Worm (Caenorhabditis elegans): ENCODE results near the gene str-111.

The str-111 gene

DNA sequence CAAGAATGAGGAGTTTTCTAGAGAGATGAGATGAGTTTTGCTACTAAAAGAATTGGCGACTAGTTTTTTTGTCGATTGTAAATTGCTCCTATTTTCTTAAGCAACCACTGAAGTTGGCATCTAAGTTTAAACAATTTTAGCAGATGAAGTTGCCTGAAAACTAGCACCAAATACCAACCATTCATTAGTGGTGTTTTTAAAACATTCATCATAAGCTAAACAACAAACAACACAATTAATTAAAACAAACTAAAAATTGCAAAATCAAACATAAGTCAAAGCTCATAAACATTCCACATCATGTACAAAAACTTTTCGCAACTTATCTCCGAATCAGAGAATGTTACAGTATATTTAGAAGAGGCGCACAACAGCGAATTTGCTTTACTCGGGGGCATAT is 13.2 kb upstream of the str-111 start, which contains the start of gene srz-13:
Gene srz-13 (plus strand): TSS at position 301 of the 400 bp plus-strand sequence.
- no peak for TF ChIP-seq unc-62 (GFP tag; optimal IDR thresholded peaks at IDR 0.05)

DNA sequence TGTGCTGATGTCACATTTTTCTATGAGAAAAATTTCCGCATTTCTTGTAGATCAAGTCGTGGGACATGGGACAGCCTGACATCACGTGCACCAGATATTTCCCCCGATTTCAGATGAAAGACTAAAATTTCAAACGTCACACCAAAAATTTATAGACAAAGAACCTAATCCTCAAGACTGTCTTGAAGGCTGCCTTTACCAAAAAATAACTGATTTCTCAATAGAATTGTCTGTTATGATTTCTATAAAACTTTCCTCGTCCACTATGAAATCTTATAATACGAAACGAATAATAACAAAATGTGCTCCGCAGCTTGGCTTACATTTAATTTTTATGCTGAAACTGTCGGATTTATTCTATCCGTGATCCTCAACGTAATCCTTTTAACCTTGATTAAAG is 11.4 kb upstream of the str-111 start, which contains the start of gene str-106:
Gene str-106 (plus strand): TSS at position 301 of the 400 bp plus-strand sequence.
- no peak for TF ChIP-seq unc-62 (GFP tag; optimal IDR thresholded peaks at IDR 0.05)

DNA sequence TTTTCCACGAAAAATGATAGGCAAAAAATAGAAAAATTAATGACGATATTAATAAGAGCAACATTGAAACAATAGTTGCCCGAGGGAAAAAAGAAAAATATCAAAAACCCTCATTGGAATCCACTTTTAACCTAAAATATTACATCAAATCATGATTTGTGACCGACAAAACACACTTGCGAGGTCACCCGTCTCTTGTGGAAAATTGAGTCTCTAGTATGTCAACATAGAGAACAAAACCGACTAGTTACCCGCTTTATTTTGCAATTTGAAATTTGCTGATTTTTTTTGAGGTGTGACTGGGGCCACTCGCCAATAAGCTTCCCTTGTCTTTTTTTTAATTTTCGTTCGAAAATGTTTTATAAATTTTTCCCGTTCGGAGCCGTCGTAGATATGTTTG is 6.8 kb upstream of the str-111 start, which contains the start of gene cyp-33D1:
Gene cyp-33D1 (minus strand): TSS at position 101 of the 400 bp plus-strand sequence.
- TF ChIP-seq unc-62 (GFP tag; optimal IDR thresholded peaks at IDR 0.05), result no peak

DNA sequence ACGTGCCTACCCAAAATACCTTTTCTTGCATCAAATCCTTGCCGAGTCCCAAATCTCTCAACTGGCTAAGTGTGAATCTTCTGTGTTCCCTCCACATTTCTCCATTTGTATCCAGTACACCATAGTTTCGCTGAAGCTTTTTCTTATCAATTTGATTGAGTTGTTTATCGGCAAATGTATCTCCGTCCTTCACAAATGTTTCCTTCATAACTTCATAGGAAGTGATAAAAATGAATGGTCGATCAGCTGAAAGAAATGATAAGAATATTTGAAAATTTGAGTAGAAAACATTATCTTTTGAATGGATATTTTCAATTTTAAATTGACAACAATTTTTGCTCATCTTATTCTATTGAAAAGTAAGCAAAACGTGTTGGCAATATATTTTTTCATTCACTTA is 6.3 kb upstream of the str-111 start:
- TF ChIP-seq unc-62 (GFP tag; optimal IDR thresholded peaks at IDR 0.05), result no peak

DNA sequence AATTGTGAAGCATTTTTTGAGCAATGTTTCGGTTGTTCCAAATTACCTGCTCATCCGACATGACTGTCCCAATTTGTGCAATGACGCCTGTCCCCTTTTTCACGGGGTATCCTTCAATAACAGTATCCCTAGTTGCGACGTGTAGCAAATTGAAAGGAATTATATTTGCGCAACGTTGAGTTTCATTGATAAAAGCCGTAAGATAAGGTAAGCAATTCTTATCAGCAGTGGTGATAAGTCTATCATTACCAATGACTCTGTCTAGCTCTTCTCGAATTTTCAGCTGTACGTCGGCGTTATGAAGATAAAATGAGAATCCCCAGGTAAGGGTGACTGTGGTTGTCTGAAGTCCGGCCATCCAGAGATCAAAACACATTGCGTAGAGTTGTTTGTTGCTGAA is 5.2 kb upstream of the str-111 start:
- TF ChIP-seq unc-62 (GFP tag; optimal IDR thresholded peaks at IDR 0.05), result no peak

DNA sequence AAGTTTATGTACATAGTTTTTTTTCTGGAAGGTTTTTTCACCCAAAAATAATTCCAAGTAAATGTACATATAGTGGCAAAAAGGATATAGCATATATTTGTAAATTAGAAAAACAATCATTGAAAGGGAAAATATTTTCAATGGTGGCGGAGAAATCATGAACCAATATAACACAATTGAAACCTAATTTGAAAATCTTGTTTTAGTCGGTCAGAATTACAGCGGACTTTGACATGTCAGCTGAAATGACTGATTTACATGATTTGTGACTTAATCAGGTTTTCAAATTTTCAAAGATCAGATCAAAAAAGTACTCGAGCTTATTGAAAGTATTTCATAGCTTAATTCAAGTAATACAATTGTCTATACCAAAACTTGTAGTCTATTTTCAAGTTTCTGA is 2.8 kb upstream of the str-111 start, which contains the start of gene K05D4.9:
Gene K05D4.9 (minus strand): TSS at position 101 of the 400 bp plus-strand sequence.
- TF ChIP-seq unc-62 (GFP tag; optimal IDR thresholded peaks at IDR 0.05), result no peak

DNA sequence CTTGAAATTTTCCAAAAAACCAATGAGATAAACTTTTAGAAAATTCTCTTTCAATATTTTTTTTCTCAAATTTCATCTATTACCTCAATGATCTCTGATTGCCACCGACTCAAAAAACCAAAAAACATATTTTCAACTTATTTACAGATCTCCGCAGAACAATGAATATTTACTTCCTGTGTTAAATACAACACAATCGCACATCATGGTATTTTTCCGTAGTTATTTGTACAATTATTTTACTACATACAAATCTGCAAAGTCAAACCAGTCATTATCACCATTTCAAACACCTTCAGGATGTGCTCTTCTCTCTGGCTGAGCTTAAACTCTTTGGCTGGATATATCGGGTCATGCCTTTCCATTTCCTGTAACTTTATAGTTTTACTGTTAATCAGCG is 3.0 kb downstream of the str-111 start, which contains the start of gene str-108:
Gene str-108 (plus strand): TSS at position 301 of the 400 bp plus-strand sequence.
- TF ChIP-seq unc-62 (GFP tag; optimal IDR thresholded peaks at IDR 0.05), result no peak

DNA sequence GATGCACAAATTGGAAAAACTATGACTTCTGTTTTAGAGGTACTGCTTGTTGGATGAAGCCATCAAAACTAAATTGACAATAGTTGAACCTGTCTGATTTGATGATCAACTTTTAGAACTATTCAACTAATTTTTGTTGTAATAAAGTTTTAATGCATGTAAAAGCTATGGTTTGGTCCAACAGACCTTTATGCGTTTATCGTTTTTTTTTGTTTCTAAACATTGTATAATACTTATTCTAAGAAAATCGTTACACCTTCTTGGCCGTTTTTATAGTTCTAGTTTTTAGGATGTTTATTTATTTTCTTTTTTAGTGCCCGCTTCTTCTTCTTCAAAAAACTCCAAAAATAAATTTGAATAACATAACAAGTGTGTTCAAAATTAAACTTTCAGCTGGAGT is 5.2 kb downstream of the str-111 start, which contains the start of gene F10A3.12:
Gene F10A3.12 (plus strand): TSS at position 301 of the 400 bp plus-strand sequence.
- TF ChIP-seq unc-62 (GFP tag; optimal IDR thresholded peaks at IDR 0.05), result no peak

DNA sequence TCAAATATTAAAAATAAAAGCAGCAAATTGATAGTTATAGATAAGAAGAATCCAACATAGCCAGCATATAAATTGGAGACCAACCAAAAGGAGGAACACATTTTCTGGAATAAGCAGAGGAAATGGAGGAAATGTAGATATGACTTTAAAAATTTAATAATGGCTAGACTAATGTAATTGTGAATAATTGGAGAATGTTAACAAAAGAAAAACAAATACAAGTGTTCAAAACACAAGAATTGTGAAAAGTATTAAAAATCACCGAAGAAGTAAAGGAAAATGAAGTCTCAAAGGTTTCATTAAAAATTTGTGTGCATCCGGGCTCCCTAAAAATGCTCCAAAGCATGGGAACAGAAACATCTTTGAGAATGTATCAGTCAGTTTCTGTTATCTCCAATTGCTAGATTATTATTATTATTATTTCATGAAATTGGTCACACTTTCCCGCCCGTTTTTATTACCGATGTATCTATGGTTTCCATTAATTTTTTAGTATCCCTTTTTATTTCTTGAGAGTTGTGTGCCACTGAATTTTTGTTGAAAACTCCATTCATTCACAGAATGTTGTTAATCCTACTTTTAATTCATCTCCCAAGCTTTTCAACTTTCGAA is 6.7 kb downstream of the str-111 start, which contains the start of the genes str-109 and F10A3.11:
Gene str-109 (minus strand): TSS at position 101 of the 612 bp plus-strand sequence.
Gene F10A3.11 (plus strand): TSS at position 562 of the 612 bp plus-strand sequence.
- no peak for TF ChIP-seq unc-62 (GFP tag; optimal IDR thresholded peaks at IDR 0.05)

DNA sequence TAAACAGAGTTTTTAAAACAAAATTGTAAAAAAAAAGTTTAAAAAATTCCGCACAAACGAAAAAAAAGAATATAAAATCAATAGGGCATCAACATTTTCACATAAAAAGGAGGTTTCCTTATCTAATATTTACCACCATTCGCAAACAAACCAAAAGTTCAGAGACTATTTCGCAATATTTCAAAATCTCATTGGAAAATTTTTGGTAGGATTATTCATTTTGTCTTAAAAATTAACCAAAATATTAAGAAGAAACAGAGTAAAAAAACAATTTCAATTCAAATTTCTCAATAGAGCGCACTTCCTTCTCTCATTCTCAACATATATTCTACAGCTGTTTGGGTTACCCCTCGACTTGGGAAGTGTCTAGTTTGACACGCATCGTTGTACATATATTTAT is 8.8 kb downstream of the str-111 start:
- TF ChIP-seq unc-62 (GFP tag; optimal IDR thresholded peaks at IDR 0.05), result no peak

DNA sequence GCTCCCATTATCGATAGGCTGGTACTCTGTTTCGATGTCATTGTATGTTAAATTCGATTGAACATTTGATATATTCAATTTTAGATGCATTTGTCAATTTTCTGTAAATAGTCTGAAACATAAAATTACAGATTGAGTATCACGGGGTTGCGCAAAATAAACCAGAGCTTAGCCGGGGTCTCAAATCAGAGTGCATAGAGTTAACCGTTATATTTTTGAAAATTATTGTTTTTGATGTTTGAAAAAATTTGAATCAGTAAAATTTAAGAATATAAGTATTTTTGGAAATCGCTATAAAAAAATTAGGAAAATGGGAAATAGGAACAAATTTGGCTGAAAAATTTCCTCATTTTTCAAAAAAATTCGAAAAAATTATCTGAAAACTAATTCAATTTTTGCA is 9.3 kb downstream of the str-111 start, which contains the start of gene F10A3.17:
Gene F10A3.17 (minus strand): TSS at position 101 of the 400 bp plus-strand sequence.
- TF ChIP-seq unc-62 (GFP tag; optimal IDR thresholded peaks at IDR 0.05), result no peak

DNA sequence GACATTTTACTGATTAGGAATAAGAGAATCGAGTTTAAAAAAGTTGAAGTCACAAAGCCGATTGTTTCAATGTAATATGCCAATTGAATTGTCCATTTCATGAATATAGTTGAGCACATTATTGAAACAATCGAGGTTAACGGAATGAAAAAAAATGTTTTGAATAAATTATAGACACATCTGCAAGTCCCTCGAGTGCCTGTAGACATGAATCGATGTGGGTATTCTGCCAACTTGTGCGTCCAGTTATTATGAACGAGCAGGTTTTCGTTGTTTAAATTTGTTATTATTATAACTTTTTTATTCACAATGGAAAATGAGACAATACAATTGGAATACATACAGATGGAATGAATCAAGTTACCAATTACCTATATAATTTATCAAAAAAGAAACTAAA is 10.5 kb downstream of the str-111 start, which contains the start of gene str-99:
Gene str-99 (minus strand): TSS at position 101 of the 400 bp plus-strand sequence.
- TF ChIP-seq unc-62 (GFP tag; optimal IDR thresholded peaks at IDR 0.05), result no peak

DNA sequence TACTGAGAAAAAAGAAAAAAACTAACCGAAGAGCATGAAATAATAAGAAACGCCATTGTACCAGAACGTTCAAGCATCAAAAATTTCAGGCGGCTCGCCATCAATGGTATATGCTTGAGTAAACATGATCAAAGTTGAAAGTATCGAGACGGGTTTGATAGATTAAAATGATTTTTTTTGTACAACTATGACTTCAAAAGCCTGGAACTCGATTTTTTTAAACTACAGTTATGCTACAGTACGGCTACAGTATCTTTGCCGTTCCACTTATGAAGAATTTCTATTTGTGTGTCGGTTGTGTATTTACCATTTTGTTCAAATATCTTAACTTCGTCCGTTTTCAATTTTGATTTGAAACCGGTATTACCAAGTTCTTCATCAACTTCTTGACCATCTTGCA is 13.8 kb downstream of the str-111 start, which contains the start of gene str-97:
Gene str-97 (minus strand): TSS at position 101 of the 400 bp plus-strand sequence.
- TF ChIP-seq unc-62 (GFP tag; optimal IDR thresholded peaks at IDR 0.05), result no peak

DNA sequence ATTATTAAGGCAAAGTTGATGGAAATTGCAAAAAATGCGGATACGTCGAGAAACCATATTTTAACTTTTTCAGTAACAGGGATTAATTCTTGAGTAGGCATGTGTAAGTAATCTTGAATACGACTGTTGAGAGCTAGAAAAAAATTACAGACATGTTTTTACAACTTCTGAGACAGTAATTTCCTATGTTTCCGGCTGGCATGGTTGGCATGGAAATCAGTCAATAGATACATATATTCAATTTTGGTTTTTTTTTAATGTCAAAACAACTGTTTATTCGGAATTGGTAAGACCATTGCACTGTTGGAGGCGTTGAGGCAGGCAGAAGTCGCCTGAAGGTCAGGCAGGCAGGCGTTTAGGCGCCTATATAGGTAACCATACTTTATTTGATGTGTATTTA is 15.6 kb downstream of the str-111 start, which contains the start of gene str-254:
Gene str-254 (minus strand): TSS at position 101 of the 400 bp plus-strand sequence.
- TF ChIP-seq unc-62 (GFP tag; optimal IDR thresholded peaks at IDR 0.05), result no peak

DNA sequence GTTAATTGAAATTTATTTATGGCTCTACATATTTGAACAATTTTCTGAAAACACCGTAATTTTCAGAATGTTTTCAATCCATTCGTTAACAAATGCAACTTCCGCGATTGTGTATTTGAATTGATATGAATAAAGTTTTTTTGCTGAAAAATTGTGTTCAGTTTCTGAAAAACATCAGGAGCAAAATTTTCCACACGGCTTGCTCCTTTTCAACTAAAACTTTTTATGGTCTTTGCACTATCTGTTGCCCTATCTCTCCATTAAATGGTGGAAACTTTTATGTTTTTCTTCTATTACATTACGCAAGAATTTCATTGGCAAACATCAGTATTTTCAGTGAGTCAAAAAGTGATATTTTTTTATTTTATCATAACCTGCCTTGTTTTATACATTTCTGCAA is 20.1 kb downstream of the str-111 start, which contains the start of gene F10A3.4:
Gene F10A3.4 (plus strand): TSS at position 301 of the 400 bp plus-strand sequence.
- TF ChIP-seq unc-62 (GFP tag; optimal IDR thresholded peaks at IDR 0.05), result no peak

DNA sequence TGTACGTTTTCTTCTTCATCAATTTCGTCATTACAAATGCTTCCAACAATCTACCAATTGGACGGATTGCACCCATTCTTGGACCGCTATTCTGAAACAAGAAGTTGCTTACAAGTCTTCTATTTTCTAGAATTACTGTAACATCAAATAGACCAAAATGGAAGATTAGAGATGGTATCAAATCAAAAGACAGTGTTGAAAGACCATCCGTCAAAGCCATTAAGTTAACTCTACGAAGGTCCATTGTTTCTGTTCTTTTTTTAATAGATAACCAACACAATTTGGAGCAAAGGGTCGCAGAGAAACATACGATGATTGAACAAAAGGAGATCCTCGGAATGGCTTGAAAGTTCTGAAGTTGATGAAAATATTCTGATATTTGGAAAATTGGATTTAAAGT is 23.9 kb downstream of the str-111 start:
- no peak for TF ChIP-seq unc-62 (GFP tag; optimal IDR thresholded peaks at IDR 0.05)
